Worm (Caenorhabditis elegans) whole organism, L4 larva: ENCODE data around the gene egl-19.

Experiments used
- F26F4.8 ChIP-seq: fragments of 200-800 bp; sonication (Bioruptor generic); conservative IDR thresholded peaks from 2 replicates; pipeline ENCODE4 v1.3.6; 2022; ENCODE audit warnings: missing genetic modification characterization, missing compliant biosample characterization
- R02D3.7 ChIP-seq: fragments of 150-350 bp; sonication (generic microtip); optimal IDR thresholded peaks from 3 replicates; lab custom pipeline; 2014; ENCODE audit warnings: missing biosample characterization, missing genetic modification characterization
- T20F7.1 ChIP-seq: fragments of 200-800 bp; sonication (Bioruptor generic); optimal IDR thresholded peaks from 2 replicates; lab custom pipeline; 2018; ENCODE audit warnings: mild to moderate bottlenecking, missing genetic modification characterization, missing compliant biosample characterization
- T26A8.4 ChIP-seq: fragments of 200-800 bp; sonication (Bioruptor generic); IDR thresholded peaks from 2 replicates; pipeline ENCODE4 v1.3.6; 2022; ENCODE audit warnings: missing genetic modification characterization, missing compliant biosample characterization
- ZK546.5 ChIP-seq, 2 experiments: sonication (generic microtip); optimal IDR thresholded peaks; 2 replicates each; lab custom pipeline; 2017; ENCODE audit warnings: missing biosample characterization in 2 of 2, missing genetic modification characterization in 2 of 2
- ces-1 ChIP-seq: fragments of 150-350 bp; sonication (generic microtip); optimal IDR thresholded peaks from 4 replicates; lab custom pipeline; 2014; ENCODE audit warnings: missing biosample characterization, missing genetic modification reagents, missing genetic modification characterization
- dpl-1 ChIP-seq: fragments of 150-350 bp; optimal IDR thresholded peaks from 2 replicates; lab custom pipeline; 2014; ENCODE audit warnings: missing biosample characterization, missing genetic modification reagents, missing genetic modification characterization
- jun-1 ChIP-seq: fragments of 150-350 bp; optimal IDR thresholded peaks from 2 replicates; lab custom pipeline; 2014; ENCODE audit warnings: missing biosample characterization, missing genetic modification reagents, missing genetic modification characterization
- lim-7 ChIP-seq: fragments of 200-800 bp; sonication (Bioruptor generic); IDR thresholded peaks from 2 replicates; pipeline ENCODE4 v1.3.6; 2022; ENCODE audit warnings: missing genetic modification characterization, missing compliant biosample characterization
- lin-29 ChIP-seq: fragments of 200-800 bp; sonication (Bioruptor generic); IDR thresholded peaks from 2 replicates; pipeline ENCODE4 v1.3.6; 2022; ENCODE audit warnings: missing genetic modification reagents, missing genetic modification characterization, missing compliant biosample characterization
- nhr-11 ChIP-seq: fragments of 150-350 bp; optimal IDR thresholded peaks from 2 replicates; lab custom pipeline; 2014; ENCODE audit warnings: missing biosample characterization, missing genetic modification characterization
- sdz-12 ChIP-seq: fragments of 200-800 bp; sonication (Bioruptor generic); optimal IDR thresholded peaks from 2 replicates; lab custom pipeline; 2018; ENCODE audit warnings: mild to moderate bottlenecking, missing genetic modification characterization, missing compliant biosample characterization

ce11 chrIV:7406690-7407089 is 1.3 kb downstream of the egl-19 start:
- TF ChIP-seq nhr-11 (tag; lab: Kevin White, UChicago) (no peak), ces-1 (no peak), ZK546.5 (tag; optimal IDR thresholded peaks at IDR 0.05; lab: Kevin White, UChicago) (no peak), R02D3.7 (no peak), lim-7 (GFP tag; lab: Robert Waterston, UW) (no peak), lin-29 (no peak), jun-1 (tag; lab: Kevin White, UChicago) (no peak), sdz-12 (GFP tag; lab: Kevin White, UChicago) (no peak), T20F7.1 (no peak), T26A8.4 (GFP tag; lab: Robert Waterston, UW) (no peak), dpl-1 (GFP tag; lab: Kevin White, UChicago) (no peak), F26F4.8 (GFP tag; lab: Robert Waterston, UW) (no peak)
